Worm (Caenorhabditis elegans): ENCODE data around the gene F58G1.3.
A peak's percentile ranks its signal among the peaks of the same experiment; 100 is the strongest.

The F58G1.3 gene

DNA sequence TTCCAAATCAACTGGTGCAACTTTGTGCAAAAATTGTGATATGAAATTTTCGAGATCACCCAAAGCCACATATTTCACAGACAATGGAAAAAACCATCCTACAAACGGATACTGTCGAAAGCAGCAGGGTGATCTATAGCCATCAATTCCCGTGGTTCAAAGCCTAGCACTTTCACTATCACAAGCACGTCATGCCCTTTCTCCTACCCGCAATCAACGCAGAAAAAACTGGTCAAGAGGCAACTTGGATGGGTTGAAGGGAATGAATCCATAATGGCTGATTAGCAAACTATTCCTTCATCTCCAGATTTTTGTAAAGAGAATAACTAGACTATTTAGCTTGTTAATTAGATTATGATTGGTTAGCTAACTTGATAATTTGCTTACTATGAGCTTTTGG lies 33.6 kb upstream of the F58G1.3 start:
- TF ChIP-seq skn-1 (tag; optimal IDR thresholded peaks at IDR 0.05) (no peak), blmp-1 (tag; optimal IDR thresholded peaks at IDR 0.05; ENCODE audit: insufficient read depth) (peak; percentile 30)

DNA sequence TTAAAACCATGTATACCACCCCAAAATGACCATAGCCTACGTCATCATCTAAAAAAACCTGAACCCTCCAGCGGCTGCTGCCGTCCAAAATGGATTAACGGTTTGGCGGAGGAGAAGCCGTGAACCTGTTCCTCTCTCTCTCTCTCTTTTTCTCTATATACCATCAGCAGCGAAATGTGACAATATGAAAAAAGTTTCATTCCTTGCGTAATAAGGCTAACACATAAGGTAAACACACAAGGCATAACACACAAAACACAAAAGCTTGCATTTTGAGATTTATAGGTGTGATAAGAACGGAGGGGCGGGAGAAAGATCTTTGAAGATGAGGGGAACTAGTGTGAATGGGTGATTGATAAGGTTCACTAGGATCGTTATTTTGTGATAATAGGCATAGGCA lies 33.2 kb upstream of the F58G1.3 start:
- TF ChIP-seq blmp-1 (tag; optimal IDR thresholded peaks at IDR 0.05; ENCODE audit: insufficient read depth) (peak; percentile 1), ceh-82 (tag; optimal IDR thresholded peaks at IDR 0.05) (no peak), nhr-21 (tag; optimal IDR thresholded peaks at IDR 0.05) (peak; percentile 31), unc-62 (GFP tag; optimal IDR thresholded peaks at IDR 0.05) (no peak), nhr-25 (tag; optimal IDR thresholded peaks at IDR 0.05) (peak; percentile 64)

DNA sequence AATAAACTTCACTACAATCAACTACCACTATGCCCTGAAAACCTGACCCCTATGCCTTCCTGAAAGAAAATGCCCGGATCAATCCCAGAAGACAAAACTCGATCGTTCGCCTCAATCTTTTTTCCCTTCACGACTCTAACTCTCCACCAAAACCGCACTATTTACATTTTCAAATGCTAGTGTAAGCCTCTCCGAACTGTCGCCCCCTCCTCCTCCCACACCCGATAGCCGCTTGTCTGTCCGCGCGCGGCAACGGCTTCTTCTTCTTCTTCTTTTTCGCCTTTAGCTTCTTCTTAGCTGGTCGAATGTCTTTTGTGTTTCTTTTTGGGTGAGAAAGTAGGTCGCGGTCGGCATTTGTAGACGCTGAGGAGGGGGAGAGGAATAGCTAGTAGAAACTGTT lies 32.1 kb upstream of the F58G1.3 start:
- TF ChIP-seq F13H6.1 (tag; optimal IDR thresholded peaks at IDR 0.05) = no peak

- TF ChIP-seq lin-39 (tag; optimal IDR thresholded peaks at IDR 0.05) (no peak), peb-1 (tag; optimal IDR thresholded peaks at IDR 0.05) (no peak), ztf-4 (tag; optimal IDR thresholded peaks at IDR 0.05) (no peak), fos-1 (tag; optimal IDR thresholded peaks at IDR 0.05) (no peak), Y55F3AM.14 (GFP tag; optimal IDR thresholded peaks at IDR 0.05) (no peak), aly-2 (tag; optimal IDR thresholded peaks at IDR 0.05) (no peak), snpc-4 (tag; optimal IDR thresholded peaks at IDR 0.05) (no peak), zag-1 (tag; optimal IDR thresholded peaks at IDR 0.05) (no peak), egl-27 (tag; optimal IDR thresholded peaks at IDR 0.05) (no peak), blmp-1 (tag; optimal IDR thresholded peaks at IDR 0.05; ENCODE audit: insufficient read depth) (no peak), C34F6.9 (tag; optimal IDR thresholded peaks at IDR 0.05) (no peak), skn-1 (tag; optimal IDR thresholded peaks at IDR 0.05) (no peak), nhr-237 (tag; optimal IDR thresholded peaks at IDR 0.05) (no peak), unc-62 (GFP tag; optimal IDR thresholded peaks at IDR 0.05) (no peak), nhr-12 (tag; optimal IDR thresholded peaks at IDR 0.05) (no peak), nhr-23 (tag; optimal IDR thresholded peaks at IDR 0.05) (no peak), gmeb-1 (tag; optimal IDR thresholded peaks at IDR 0.05) (no peak), nhr-6 (tag; optimal IDR thresholded peaks at IDR 0.05) (no peak)
Observed at ce11 chrII:12954670-12955069, 26.5 kb upstream of the F58G1.3 start, which contains the start of the genes Y38F1A.1 and Y38F1A.2. Gene Y38F1A.1, minus strand, starts transcription at chrII:12954770. Gene Y38F1A.2, plus strand, starts transcription at chrII:12954958.

DNA sequence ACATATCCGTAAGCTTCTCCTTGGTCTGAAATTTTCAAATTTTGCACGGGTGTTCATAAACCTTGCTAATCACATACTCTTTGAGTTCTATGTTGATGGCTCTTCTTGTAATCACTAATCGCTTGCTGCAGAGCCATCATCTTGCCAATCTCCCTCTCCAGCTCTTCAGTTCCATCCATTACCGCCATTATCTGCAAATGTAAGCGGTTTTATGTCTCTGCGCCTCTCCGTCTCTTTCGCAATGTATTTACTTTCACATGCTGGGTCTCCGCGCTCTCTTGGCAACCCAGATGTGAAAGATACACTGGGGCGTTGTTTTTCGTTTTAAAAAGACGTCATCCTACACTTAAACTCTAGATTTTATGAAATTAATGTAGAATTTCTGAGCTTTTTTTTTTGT lies 25.2 kb upstream of the F58G1.3 start:
- TF ChIP-seq nhr-21 (tag; optimal IDR thresholded peaks at IDR 0.05) (no peak), nhr-10 (tag; optimal IDR thresholded peaks at IDR 0.05) (no peak), mbf-1 (tag; optimal IDR thresholded peaks at IDR 0.05) (no peak), nhr-25 (tag; optimal IDR thresholded peaks at IDR 0.05) (no peak), elt-1 (tag; optimal IDR thresholded peaks at IDR 0.05) (no peak), aly-2 (tag; optimal IDR thresholded peaks at IDR 0.05) (no peak), Y55F3AM.14 (GFP tag; optimal IDR thresholded peaks at IDR 0.05) (no peak), gmeb-1 (tag; optimal IDR thresholded peaks at IDR 0.05) (peak; percentile 3), R02D3.7 (tag; optimal IDR thresholded peaks at IDR 0.05) (no peak), nhr-12 (tag; optimal IDR thresholded peaks at IDR 0.05) (no peak), sma-3 (GFP tag; optimal IDR thresholded peaks at IDR 0.05) (peak; percentile 10), snpc-4 (tag; optimal IDR thresholded peaks at IDR 0.05) (peak; percentile 76), peb-1 (tag; optimal IDR thresholded peaks at IDR 0.05) (no peak), lin-39 (tag; optimal IDR thresholded peaks at IDR 0.05) (no peak), lin-13 (GFP tag; optimal IDR thresholded peaks at IDR 0.05) (peak; percentile 11), unc-39 (tag; optimal IDR thresholded peaks at IDR 0.05) (no peak), mab-5 (tag; optimal IDR thresholded peaks at IDR 0.05) (no peak), unc-55 (GFP tag; optimal IDR thresholded peaks at IDR 0.05) (peak; percentile 54), C34F6.9 (tag; optimal IDR thresholded peaks at IDR 0.05) (peak; percentile 70), mdl-1 (tag; optimal IDR thresholded peaks at IDR 0.05) (no peak), dmd-4 (tag; optimal IDR thresholded peaks at IDR 0.05) (no peak), ztf-4 (tag; optimal IDR thresholded peaks at IDR 0.05) (no peak), nhr-237 (tag; optimal IDR thresholded peaks at IDR 0.05) (no peak), lsy-2 (tag; optimal IDR thresholded peaks at IDR 0.05) (peak in 1 of 2 experiments; percentile 49), ztf-1 (GFP tag; conservative IDR thresholded peaks at IDR 0.05) (no peak), fos-1 (tag; optimal IDR thresholded peaks at IDR 0.05) (peak; percentile 31), skn-1 (tag; optimal IDR thresholded peaks at IDR 0.05) (no peak), sma-9 (GFP tag; optimal IDR thresholded peaks at IDR 0.05) (peak; percentile 59), sma-9 (tag; optimal IDR thresholded peaks at IDR 0.05) (no peak), alr-1 (tag; optimal IDR thresholded peaks at IDR 0.05) (no peak), egl-27 (tag; optimal IDR thresholded peaks at IDR 0.05) (no peak), nhr-23 (tag; optimal IDR thresholded peaks at IDR 0.05) (no peak), ceh-82 (tag; optimal IDR thresholded peaks at IDR 0.05) (no peak), ztf-11 (tag; optimal IDR thresholded peaks at IDR 0.05) (no peak), ceh-16 (tag; optimal IDR thresholded peaks at IDR 0.05) (no peak), nhr-6 (tag; optimal IDR thresholded peaks at IDR 0.05) (no peak), zag-1 (tag; optimal IDR thresholded peaks at IDR 0.05) (no peak), unc-62 (GFP tag; optimal IDR thresholded peaks at IDR 0.05) (no peak), elt-3 (tag; optimal IDR thresholded peaks at IDR 0.05) (no peak), crh-2 (tag; optimal IDR thresholded peaks at IDR 0.05) (peak; percentile 30), lin-11 (tag; optimal IDR thresholded peaks at IDR 0.05) (no peak)

Measured in whole organism, L2 larva.